Worm (Caenorhabditis elegans) whole organism, young adult: Measurements from ENCODE around the gene ttc-37.

Experiments
- B0019.2 ChIP-seq: fragments of 200-800 bp; sonication (Bioruptor generic); conservative IDR thresholded peaks from 2 replicates; pipeline ENCODE4 v1.3.6; 2022; ENCODE audit warnings: missing genetic modification reagents, missing genetic modification characterization, missing compliant biosample characterization
- B0035.1 ChIP-seq: sonication (generic microtip); optimal IDR thresholded peaks from 2 replicates; lab custom pipeline; 2016; ENCODE audit warnings: missing genetic modification characterization, mild to moderate bottlenecking, missing compliant biosample characterization, missing genotype, missing genetic modification reagents
- B0336.3 ChIP-seq: fragments of 200-800 bp; sonication (Bioruptor generic); IDR thresholded peaks from 2 replicates; pipeline ENCODE4 v1.3.6; 2022; ENCODE audit warnings: missing genetic modification characterization, missing compliant biosample characterization
- F37B4.10 ChIP-seq: fragments of 200-800 bp; sonication (Bioruptor generic); IDR thresholded peaks from 2 replicates; pipeline ENCODE4 v1.3.6; 2022; ENCODE audit warnings: missing genetic modification characterization, missing compliant biosample characterization
- F57A8.1 ChIP-seq: fragments of 200-800 bp; sonication (Bioruptor generic); optimal IDR thresholded peaks from 2 replicates; lab custom pipeline; 2018; ENCODE audit warnings: mild to moderate bottlenecking, missing genetic modification characterization, moderate library complexity, missing compliant biosample characterization
- T07F8.4 ChIP-seq: sonication (generic microtip); optimal IDR thresholded peaks from 2 replicates; lab custom pipeline; 2016; ENCODE audit warnings: mild to moderate bottlenecking, missing genetic modification characterization, moderate library complexity, missing compliant biosample characterization
- Y56A3A.18 ChIP-seq: fragments of 200-800 bp; sonication (Bioruptor generic); IDR thresholded peaks from 2 replicates; pipeline ENCODE4 v1.3.6; 2022; ENCODE audit warnings: missing genetic modification reagents, missing genetic modification characterization, missing compliant biosample characterization
- Y67H2A.10 ChIP-seq: fragments of 200-800 bp; sonication (Bioruptor generic); conservative IDR thresholded peaks from 2 replicates; pipeline ENCODE4 v1.3.6; 2022; ENCODE audit warnings: missing genetic modification reagents, missing genetic modification characterization, missing compliant biosample characterization
- ZK185.1 ChIP-seq: sonication (generic microtip); optimal IDR thresholded peaks from 2 replicates; lab custom pipeline; 2016; ENCODE audit warnings: mild to moderate bottlenecking, missing genetic modification characterization, missing compliant biosample characterization; ENCODE audit not compliant: poor library complexity, severe bottlenecking
- ama-1 ChIP-seq, 3 experiments: fragments of 150-350 bp in 1 of 3; sonication (generic microtip) in 2 of 3; optimal IDR thresholded peaks; 2 replicates each; lab custom pipeline; 2014 to 2018; ENCODE audit warnings: missing biosample characterization in 2 of 3, missing genetic modification characterization in 2 of 3, missing genetic modification reagents in 2 of 3
- atf-7 ChIP-seq: sonication (generic microtip); optimal IDR thresholded peaks from 2 replicates; lab custom pipeline; 2017; ENCODE audit warnings: mild to moderate bottlenecking, missing genetic modification characterization, missing compliant biosample characterization
- athp-1 ChIP-seq: sonication (generic microtip); optimal IDR thresholded peaks from 2 replicates; lab custom pipeline; 2017; ENCODE audit warnings: mild to moderate bottlenecking, missing genetic modification characterization, missing compliant biosample characterization
- bed-1 ChIP-seq: fragments of 200-800 bp; sonication (Bioruptor generic); IDR thresholded peaks from 2 replicates; pipeline ENCODE4 v1.3.6; 2022; ENCODE audit warnings: missing genetic modification reagents, missing genetic modification characterization, missing compliant biosample characterization
- cebp-1 ChIP-seq, 2 experiments: fragments of 200-800 bp in 1 of 2; sonication (Bioruptor generic) in 1 of 2; sonication (generic microtip) in 1 of 2; IDR thresholded peaks in 1 of 2; optimal IDR thresholded peaks in 1 of 2; 2 replicates each; pipeline versions ENCODE4 v1.3.6 to Lab custom; 2017 to 2022; ENCODE audit warnings: missing compliant biosample characterization in 2 of 2, missing genetic modification characterization in 2 of 2, mild to moderate bottlenecking in 1 of 2, missing genetic modification reagents in 1 of 2, moderate library complexity in 1 of 2
- ceh-58 ChIP-seq: fragments of 200-800 bp; sonication (Bioruptor generic); IDR thresholded peaks from 2 replicates; pipeline ENCODE4 v1.3.6; 2022; ENCODE audit warnings: missing genetic modification characterization, missing compliant biosample characterization
- ceh-91 ChIP-seq: fragments of 200-800 bp; sonication (Bioruptor generic); IDR thresholded peaks from 2 replicates; pipeline ENCODE4 v1.3.6; 2022; ENCODE audit warnings: missing genetic modification reagents, missing genetic modification characterization, missing compliant biosample characterization
- die-1 ChIP-seq: sonication (generic microtip); optimal IDR thresholded peaks from 2 replicates; lab custom pipeline; 2016; ENCODE audit warnings: missing genotype, mild to moderate bottlenecking, missing genetic modification characterization, missing compliant biosample characterization
- dpff-1 ChIP-seq: sonication (generic microtip); optimal IDR thresholded peaks from 2 replicates; lab custom pipeline; 2017; ENCODE audit warnings: mild to moderate bottlenecking, missing genetic modification characterization, missing compliant biosample characterization
- egrh-3 ChIP-seq: fragments of 200-800 bp; sonication (Bioruptor generic); IDR thresholded peaks from 2 replicates; pipeline ENCODE4 v1.3.6; 2022; ENCODE audit warnings: missing genetic modification reagents, missing genetic modification characterization, missing compliant biosample characterization
- gei-17 ChIP-seq: fragments of 200-800 bp; sonication (Bioruptor generic); optimal IDR thresholded peaks from 2 replicates; lab custom pipeline; 2018; ENCODE audit warnings: mild to moderate bottlenecking, missing genetic modification characterization, missing compliant biosample characterization
- him-1 ChIP-seq: sonication (generic microtip); optimal IDR thresholded peaks from 2 replicates; lab custom pipeline; 2016; ENCODE audit warnings: missing genotype, missing genetic modification reagents, missing genetic modification characterization, missing compliant biosample characterization
- hmg-1.2 ChIP-seq: fragments of 200-800 bp; sonication (Bioruptor generic); IDR thresholded peaks from 2 replicates; pipeline ENCODE4 v1.3.6; 2022; ENCODE audit warnings: missing genetic modification reagents, missing genetic modification characterization, missing compliant biosample characterization
- hmg-20 ChIP-seq: fragments of 200-800 bp; sonication (Bioruptor generic); IDR thresholded peaks from 2 replicates; pipeline ENCODE4 v1.3.6; 2022; ENCODE audit warnings: missing genetic modification reagents, missing genetic modification characterization, missing compliant biosample characterization
- lag-1 ChIP-seq: fragments of 200-800 bp; sonication (Bioruptor generic); IDR thresholded peaks from 2 replicates; pipeline ENCODE4 v1.3.6; 2022; ENCODE audit warnings: missing genetic modification reagents, missing genetic modification characterization, missing compliant biosample characterization
- lin-35 ChIP-seq, 3 experiments: fragments of 150-350 bp in 2 of 3; sonication (generic microtip) in 1 of 3; optimal IDR thresholded peaks; 2 replicates each; lab custom pipeline; 2014 to 2018; ENCODE audit warnings: missing biosample characterization in 3 of 3, missing genetic modification characterization in 3 of 3, missing genetic modification reagents in 3 of 3
- lin-40 ChIP-seq: sonication (generic microtip); optimal IDR thresholded peaks from 2 replicates; lab custom pipeline; 2016; ENCODE audit warnings: missing genetic modification characterization, mild to moderate bottlenecking, missing compliant biosample characterization, missing genotype, missing genetic modification reagents
- madf-3 ChIP-seq: fragments of 200-800 bp; sonication (Bioruptor generic); IDR thresholded peaks from 2 replicates; pipeline ENCODE4 v1.3.6; 2022; ENCODE audit warnings: missing genetic modification reagents, missing genetic modification characterization, missing compliant biosample characterization
- nhr-120 ChIP-seq: fragments of 200-800 bp; sonication (Bioruptor generic); IDR thresholded peaks from 2 replicates; pipeline ENCODE4 v1.3.6; 2022; ENCODE audit warnings: missing genetic modification characterization, missing compliant biosample characterization
- nhr-179 ChIP-seq: sonication (generic microtip); optimal IDR thresholded peaks from 2 replicates; lab custom pipeline; 2016; ENCODE audit warnings: mild to moderate bottlenecking, missing genetic modification characterization, missing compliant biosample characterization
- nhr-90 ChIP-seq: sonication (generic microtip); optimal IDR thresholded peaks from 2 replicates; lab custom pipeline; 2016; ENCODE audit warnings: missing genotype, mild to moderate bottlenecking, missing genetic modification characterization, missing compliant biosample characterization
- pbrm-1 ChIP-seq: fragments of 200-800 bp; sonication (Bioruptor generic); IDR thresholded peaks from 2 replicates; pipeline ENCODE4 v1.3.6; 2022; ENCODE audit warnings: missing genetic modification reagents, missing genetic modification characterization, missing compliant biosample characterization
- pha-4 ChIP-seq: fragments of 150-350 bp; sonication (generic microtip); optimal IDR thresholded peaks from 2 replicates; lab custom pipeline; 2014; ENCODE audit warnings: missing biosample characterization, missing genetic modification reagents, missing genetic modification characterization
- sea-2 ChIP-seq: fragments of 200-800 bp; sonication (Bioruptor generic); IDR thresholded peaks from 2 replicates; pipeline ENCODE4 v1.3.6; 2022; ENCODE audit warnings: missing genetic modification characterization, missing compliant biosample characterization
- snpc-4 ChIP-seq, 5 experiments: fragments of 150-350 bp in 1 of 5; sonication (generic microtip) in 4 of 5; optimal IDR thresholded peaks; 2 replicates each; lab custom pipeline; 2014 to 2018; ENCODE audit warnings: missing genetic modification characterization in 5 of 5, missing biosample characterization in 3 of 5, antibody characterized with exemption in 2 of 5, mild to moderate bottlenecking in 2 of 5, missing compliant biosample characterization in 2 of 5, missing genotype in 2 of 5, moderate library complexity in 2 of 5, missing genetic modification reagents in 1 of 5
- sptf-2 ChIP-seq: fragments of 200-800 bp; sonication (Bioruptor generic); optimal IDR thresholded peaks from 2 replicates; lab custom pipeline; 2018; ENCODE audit warnings: mild to moderate bottlenecking, missing genetic modification characterization, missing compliant biosample characterization
- tbx-9 ChIP-seq: sonication (generic microtip); optimal IDR thresholded peaks from 2 replicates; lab custom pipeline; 2016; ENCODE audit warnings: borderline replicate concordance, missing genetic modification characterization, inconsistent platforms, missing compliant biosample characterization
- unc-130 ChIP-seq: sonication (generic microtip); optimal IDR thresholded peaks from 2 replicates; lab custom pipeline; 2016; ENCODE audit warnings: missing genetic modification reagents, missing genetic modification characterization, missing compliant biosample characterization
- unc-62 ChIP-seq: fragments of 150-350 bp; optimal IDR thresholded peaks from 2 replicates; lab custom pipeline; 2014; ENCODE audit warnings: missing biosample characterization, missing genetic modification reagents, missing genetic modification characterization
- xnd-1 ChIP-seq: sonication (generic microtip); optimal IDR thresholded peaks from 2 replicates; lab custom pipeline; 2016; ENCODE audit warnings: missing genotype, missing genetic modification reagents, missing genetic modification characterization, missing compliant biosample characterization
- ztf-26 ChIP-seq: sonication (generic microtip); optimal IDR thresholded peaks from 2 replicates; lab custom pipeline; 2017; ENCODE audit warnings: missing genetic modification characterization, missing compliant biosample characterization
- ztf-28 ChIP-seq: fragments of 200-800 bp; sonication (Bioruptor generic); IDR thresholded peaks from 2 replicates; pipeline ENCODE4 v1.3.6; 2022; ENCODE audit warnings: missing genetic modification reagents, missing genetic modification characterization, missing compliant biosample characterization

ttc-37 gene

DNA sequence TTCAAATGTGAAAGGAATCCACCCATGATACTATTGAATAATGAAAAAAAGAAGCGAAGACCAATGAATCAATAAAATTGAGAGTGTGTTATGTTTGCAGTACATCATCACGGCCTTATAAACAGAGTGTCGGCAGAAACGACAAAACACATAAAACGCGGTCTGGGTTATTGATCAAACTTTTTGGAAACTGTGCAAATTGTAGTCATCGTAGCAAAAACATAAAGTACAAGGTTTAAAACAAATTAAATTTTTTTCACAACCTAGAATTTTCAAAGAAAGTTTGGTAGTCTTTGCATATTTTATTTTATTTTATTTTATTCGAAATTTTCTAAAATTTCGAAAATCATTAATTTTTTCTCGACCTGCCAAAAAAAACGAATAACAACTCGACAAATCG lies 38.8 kb downstream of the ttc-37 start, which contains the start of gene cest-35.1 (continued):
- no peak for TF ChIP-seq unc-130 (GFP tag; lab: Kevin White, UChicago)

DNA sequence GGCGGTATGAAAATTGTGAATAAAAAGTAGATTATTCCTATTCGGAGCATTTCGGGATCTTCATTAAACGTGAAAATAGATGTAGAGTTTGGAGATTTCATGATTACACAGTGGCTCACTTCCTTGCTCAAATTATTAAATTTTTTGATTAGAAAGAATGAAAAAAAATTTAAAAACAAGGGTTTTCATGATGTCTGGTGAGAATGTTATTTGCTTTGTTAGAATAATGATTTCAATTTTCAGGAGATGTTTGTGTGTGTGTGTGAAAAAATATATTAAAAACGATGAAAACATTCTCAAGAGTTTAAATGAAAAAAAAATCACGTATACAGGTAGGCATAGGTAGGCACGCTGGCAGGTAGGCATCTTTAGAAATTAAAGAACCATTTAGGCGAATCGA lies 47.7 kb downstream of the ttc-37 start, which contains the start of gene srt-68:
Gene srt-68 (minus strand): TSS at position 101 of the 400 bp plus-strand sequence.
- TF ChIP-seq ztf-26 (tag; lab: Kevin White, UChicago), result no peak
- no peak for TF ChIP-seq xnd-1 (tag; lab: Kevin White, UChicago)
- TF ChIP-seq ceh-58 (GFP tag; lab: Robert Waterston, UW), result no peak
- no peak for TF ChIP-seq nhr-90 (tag; lab: Kevin White, UChicago)
- no peak for TF ChIP-seq hmg-1.2 (GFP tag; lab: Robert Waterston, UW)
- no peak for TF ChIP-seq him-1 (tag; lab: Kevin White, UChicago)
- no peak for TF ChIP-seq lin-40 (tag; lab: Kevin White, UChicago)
- no peak for TF ChIP-seq madf-3 (GFP tag; lab: Robert Waterston, UW)
- no peak for TF ChIP-seq ama-1 (optimal IDR thresholded peaks at IDR 0.05; lab: Kevin White, UChicago)
- no peak for TF ChIP-seq ama-1 (GFP tag; optimal IDR thresholded peaks at IDR 0.05; lab: Kevin White, UChicago)
- no peak for TF ChIP-seq dpff-1 (tag; lab: Kevin White, UChicago)
- no peak for TF ChIP-seq bed-1 (GFP tag; lab: Robert Waterston, UW)
- no peak for TF ChIP-seq B0035.1
- TF ChIP-seq pha-4 (tag; lab: Kevin White, UChicago), result no peak

- TF ChIP-seq hmg-1.2 (GFP tag; lab: Robert Waterston, UW) (no peak), nhr-120 (no peak), gei-17 (GFP tag; lab: Kevin White, UChicago) (no peak), sea-2 (GFP tag; lab: Robert Waterston, UW) (no peak), madf-3 (GFP tag; lab: Robert Waterston, UW) (no peak), die-1 (tag; lab: Kevin White, UChicago) (no peak), pbrm-1 (no peak), tbx-9 (tag; lab: Kevin White, UChicago) (no peak), B0019.2 (GFP tag; lab: Robert Waterston, UW) (no peak), Y67H2A.10 (GFP tag; lab: Robert Waterston, UW) (no peak), Y56A3A.18 (no peak)
Measured at ce11 chrV:5257358-5257757, 53.1 kb downstream of the ttc-37 start, which contains the start of gene srt-67. TSS of gene srt-67 (minus strand) at chrV:5257458.

- no peak for TF ChIP-seq T07F8.4 (tag; lab: Kevin White, UChicago)
- no peak for TF ChIP-seq lag-1 (GFP tag; lab: Robert Waterston, UW)
- TF ChIP-seq pha-4 (tag; lab: Kevin White, UChicago), result no peak
- no peak for TF ChIP-seq athp-1
- no peak for TF ChIP-seq B0336.3 (GFP tag; lab: Robert Waterston, UW)
Measured at ce11 chrV:5259448-5259847, 55.2 kb downstream of the ttc-37 start, which contains the start of gene srt-70. TSS of gene srt-70 (minus strand) at chrV:5259548.

DNA sequence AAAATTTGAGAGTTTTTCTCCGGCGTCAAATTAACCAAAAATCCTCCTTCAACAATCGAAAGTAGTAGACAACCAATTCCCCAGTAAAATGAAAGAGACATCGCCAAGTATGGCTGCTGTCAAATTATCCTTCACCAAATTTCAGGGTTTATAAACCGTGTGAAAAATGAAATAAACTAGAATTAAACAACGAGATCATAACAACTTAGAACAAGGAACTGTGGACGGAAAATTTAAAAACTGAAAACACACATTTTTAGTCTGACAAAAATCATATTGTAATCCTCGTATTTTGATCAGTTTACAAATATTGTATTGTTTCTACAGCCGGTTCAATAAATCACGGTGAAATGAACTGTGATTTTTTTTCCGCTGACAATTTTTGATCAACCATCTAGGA lies 58.7 kb downstream of the ttc-37 start, which contains the start of gene cest-30:
Gene cest-30 (minus strand): TSS at position 101 of the 400 bp plus-strand sequence.
- TF ChIP-seq unc-62 (GFP tag; lab: Kevin White, UChicago) (no peak), F57A8.1 (GFP tag; lab: Kevin White, UChicago) (no peak), sptf-2 (GFP tag; lab: Kevin White, UChicago) (no peak), lin-35 (GFP tag; optimal IDR thresholded peaks at IDR 0.05; lab: Kevin White, UChicago) (no peak), F37B4.10 (no peak), egrh-3 (GFP tag; lab: Robert Waterston, UW) (no peak), B0035.1 (no peak), bed-1 (GFP tag; lab: Robert Waterston, UW) (no peak), nhr-179 (tag; lab: Kevin White, UChicago) (no peak), snpc-4 (GFP tag; optimal IDR thresholded peaks at IDR 0.05; lab: Kevin White, UChicago) (no peak), snpc-4 (tag; optimal IDR thresholded peaks at IDR 0.05; lab: Kevin White, UChicago) (no peak), pha-4 (tag; lab: Kevin White, UChicago) (no peak), ZK185.1 (tag; lab: Kevin White, UChicago) (no peak), cebp-1 (GFP tag; IDR thresholded peaks at IDR 0.05; lab: Robert Waterston, UW) (no peak), cebp-1 (tag; optimal IDR thresholded peaks at IDR 0.05; lab: Kevin White, UChicago) (no peak), atf-7 (no peak), ceh-91 (GFP tag; lab: Robert Waterston, UW) (no peak), ztf-28 (no peak), madf-3 (GFP tag; lab: Robert Waterston, UW) (no peak), hmg-20 (GFP tag; lab: Robert Waterston, UW) (no peak)
